Fruit fly (Drosophila melanogaster) S2 (cell line): ENCODE measurements around the gene Jon66Ci.

Experiments
- CG8478 ChIP-seq: fragments of >200 bp; optimal IDR thresholded peaks from 2 replicates; lab custom pipeline; 2018
- CTCF ChIP-seq, 2 experiments: fragments of >200 bp; optimal IDR thresholded peaks; 2 replicates each; lab custom pipeline; 2018

DNA sequence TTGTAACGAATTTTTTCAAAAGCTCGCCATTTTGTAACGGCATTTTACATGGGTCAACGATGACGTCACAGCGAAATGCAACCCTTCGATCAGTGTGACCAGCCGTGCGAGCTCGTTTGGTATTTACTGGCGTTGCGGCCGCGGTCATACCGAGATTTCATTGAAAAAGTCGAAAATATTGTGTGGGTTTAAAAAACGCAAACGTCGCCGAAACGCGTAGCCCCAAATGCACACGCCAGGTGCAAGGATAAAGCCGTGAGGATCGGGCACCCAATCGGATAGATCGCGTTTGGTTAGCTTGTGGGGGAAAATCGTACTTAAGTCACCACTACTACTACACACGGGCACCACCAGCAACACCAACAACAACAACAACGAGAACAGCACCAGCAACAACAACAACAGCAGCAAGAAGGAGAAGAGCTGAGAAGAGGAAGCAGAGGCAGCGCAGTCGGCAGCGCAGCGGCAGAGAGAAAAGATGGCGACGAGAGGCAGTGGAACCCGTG, 33.5 kb downstream of the Jon66Ci start, which contains the start of gene Cbl:
- TF ChIP-seq CG8478 (lab: Kevin White, UChicago) (no peak), CTCF (optimal IDR thresholded peaks at IDR 0.05; lab: Kevin White, UChicago) (peak in 1 of 2 experiments; percentile 28)
